Fruit fly (Drosophila melanogaster) whole organism: ENCODE results near the gene CG14543.

Experiments
- CG8478 ChIP-seq: fragments of >200 bp; optimal IDR thresholded peaks from 2 replicates; lab custom pipeline; 2018; ENCODE audit warnings: inconsistent platforms
- Dll ChIP-seq: fragments of >200 bp; optimal IDR thresholded peaks from 2 replicates; lab custom pipeline; 2017
- EcR ChIP-seq, 2 experiments: fragments of >200 bp; optimal IDR thresholded peaks; 2 replicates each; lab custom pipeline; 2017; ENCODE audit warnings: missing biosample characterization in 2 of 2, missing genetic modification characterization in 2 of 2, missing genetic modification reagents in 2 of 2
- pan ChIP-seq: fragments of >200 bp; optimal IDR thresholded peaks from 2 replicates; lab custom pipeline; 2017
- psq ChIP-seq: fragments of >200 bp; optimal IDR thresholded peaks from 2 replicates; lab custom pipeline; 2017
- usp ChIP-seq: fragments of >200 bp; optimal IDR thresholded peaks from 2 replicates; lab custom pipeline; 2017; ENCODE audit warnings: missing biosample characterization, missing genetic modification characterization, mixed read lengths

CG14543 gene

dm6 chr3R:26017294-26017770, 39.1 kb upstream of the CG14543 start:
- TF ChIP-seq Dll (lab: Kevin White, UChicago) (peak; percentile 17), pan (lab: Kevin White, UChicago) (no peak), EcR (GFP tag; optimal IDR thresholded peaks at IDR 0.05; lab: Kevin White, UChicago) (peak in 1 of 2 experiments; percentile 29), usp (GFP tag; lab: Kevin White, UChicago) (no peak), psq (lab: Kevin White, UChicago) (no peak), CG8478 (no peak)

dm6 chr3R:26017771-26018731, 38.4 kb upstream of the CG14543 start:
- no peak for TF ChIP-seq psq (lab: Kevin White, UChicago)
- TF ChIP-seq EcR (GFP tag; optimal IDR thresholded peaks at IDR 0.05; lab: Kevin White, UChicago), result peak in 1 of 2 experiments; percentile 36

dm6 chr3R:26019232-26019631, 37.2 kb upstream of the CG14543 start:
- TF ChIP-seq EcR (GFP tag; optimal IDR thresholded peaks at IDR 0.05; lab: Kevin White, UChicago) (no peak), Dll (lab: Kevin White, UChicago) (no peak), CG8478 (no peak), pan (lab: Kevin White, UChicago) (no peak)

- TF ChIP-seq Dll (lab: Kevin White, UChicago) (peak; percentile 72), pan (lab: Kevin White, UChicago) (no peak)
Observed at dm6 chr3R:26020244-26021171, 35.9 kb upstream of the CG14543 start.

- TF ChIP-seq Dll (lab: Kevin White, UChicago) (peak; percentile 62), CG8478 (no peak)
Observed at dm6 chr3R:26021195-26021914, 35.1 kb upstream of the CG14543 start.

dm6 chr3R:26023252-26023651, 33.2 kb upstream of the CG14543 start:
- TF ChIP-seq EcR (GFP tag; optimal IDR thresholded peaks at IDR 0.05; lab: Kevin White, UChicago) (no peak), psq (lab: Kevin White, UChicago) (no peak), Dll (lab: Kevin White, UChicago) (no peak), usp (GFP tag; lab: Kevin White, UChicago) (no peak), pan (lab: Kevin White, UChicago) (no peak), CG8478 (no peak)

dm6 chr3R:26024596-26025213, 31.7 kb upstream of the CG14543 start:
- no peak for TF ChIP-seq usp (GFP tag; lab: Kevin White, UChicago)
- no peak for TF ChIP-seq Dll (lab: Kevin White, UChicago)
- no peak for TF ChIP-seq CG8478
- TF ChIP-seq pan (lab: Kevin White, UChicago), result no peak
- TF ChIP-seq psq (lab: Kevin White, UChicago), result no peak
- TF ChIP-seq EcR (GFP tag; optimal IDR thresholded peaks at IDR 0.05; lab: Kevin White, UChicago), result no peak

dm6 chr3R:26026631-26027274, 29.7 kb upstream of the CG14543 start:
- TF ChIP-seq usp (GFP tag; lab: Kevin White, UChicago) (no peak), psq (lab: Kevin White, UChicago) (no peak), Dll (lab: Kevin White, UChicago) (no peak), pan (lab: Kevin White, UChicago) (no peak), EcR (GFP tag; optimal IDR thresholded peaks at IDR 0.05; lab: Kevin White, UChicago) (no peak), CG8478 (no peak)

dm6 chr3R:26027903-26028302, 28.5 kb upstream of the CG14543 start:
- TF ChIP-seq CG8478 (no peak), Dll (lab: Kevin White, UChicago) (peak; percentile 1)

- TF ChIP-seq pan (lab: Kevin White, UChicago) (no peak), EcR (GFP tag; optimal IDR thresholded peaks at IDR 0.05; lab: Kevin White, UChicago) (no peak), psq (lab: Kevin White, UChicago) (no peak), CG8478 (no peak)
Observed at dm6 chr3R:26030562-26030961, 25.9 kb upstream of the CG14543 start.
